Worm (Caenorhabditis elegans) whole organism, young adult: ENCODE measurements around the gene T20D4.3.
A peak's percentile ranks its signal among the peaks of the same experiment; 100 is the strongest.

ENCODE experiments used
- B0019.2 ChIP-seq: fragments of 200-800 bp; sonication (Bioruptor generic); conservative IDR thresholded peaks from 2 replicates; pipeline ENCODE4 v1.3.6; 2022; ENCODE audit warnings: missing genetic modification reagents, missing genetic modification characterization, missing compliant biosample characterization
- B0035.1 ChIP-seq: sonication (generic microtip); optimal IDR thresholded peaks from 2 replicates; lab custom pipeline; 2016; ENCODE audit warnings: missing genetic modification characterization, mild to moderate bottlenecking, missing compliant biosample characterization, missing genotype, missing genetic modification reagents
- B0261.1 ChIP-seq: sonication (generic microtip); optimal IDR thresholded peaks from 2 replicates; lab custom pipeline; 2016; ENCODE audit warnings: mild to moderate bottlenecking, missing genetic modification characterization, moderate library complexity, missing compliant biosample characterization
- D2030.7 ChIP-seq: fragments of 200-800 bp; sonication (Bioruptor generic); IDR thresholded peaks from 2 replicates; pipeline ENCODE4 v1.3.6; 2022; ENCODE audit warnings: missing genetic modification reagents, missing genetic modification characterization, missing compliant biosample characterization
- F23B12.7 ChIP-seq: sonication (generic microtip); optimal IDR thresholded peaks from 2 replicates; lab custom pipeline; 2017; ENCODE audit warnings: missing genetic modification characterization, mild to moderate bottlenecking, missing compliant biosample characterization, antibody characterized with exemption, moderate library complexity; ENCODE audit not compliant: insufficient read depth
- F39B2.1 ChIP-seq: fragments of 200-800 bp; sonication (Bioruptor generic); IDR thresholded peaks from 2 replicates; pipeline ENCODE4 v1.3.6; 2022; ENCODE audit warnings: missing genetic modification reagents, missing genetic modification characterization, missing compliant biosample characterization
- K12H6.12 ChIP-seq: fragments of 200-800 bp; sonication (Bioruptor generic); optimal IDR thresholded peaks from 2 replicates; lab custom pipeline; 2018; ENCODE audit warnings: mild to moderate bottlenecking, missing genetic modification characterization, missing compliant biosample characterization
- ZK185.1 ChIP-seq: sonication (generic microtip); optimal IDR thresholded peaks from 2 replicates; lab custom pipeline; 2016; ENCODE audit warnings: mild to moderate bottlenecking, missing genetic modification characterization, missing compliant biosample characterization; ENCODE audit not compliant: poor library complexity, severe bottlenecking
- akir-1 ChIP-seq: fragments of 200-800 bp; sonication (Bioruptor generic); optimal IDR thresholded peaks from 2 replicates; lab custom pipeline; 2018; ENCODE audit warnings: mild to moderate bottlenecking, missing genetic modification characterization, moderate library complexity, missing compliant biosample characterization
- ama-1 ChIP-seq, 3 experiments: fragments of 150-350 bp in 1 of 3; sonication (generic microtip) in 2 of 3; optimal IDR thresholded peaks; 2 replicates each; lab custom pipeline; 2014 to 2018; ENCODE audit warnings: missing biosample characterization in 2 of 3, missing genetic modification characterization in 2 of 3, missing genetic modification reagents in 2 of 3
- aptf-2 ChIP-seq: fragments of 200-800 bp; sonication (Bioruptor generic); conservative IDR thresholded peaks from 2 replicates; pipeline ENCODE4 v1.3.6; 2022; ENCODE audit warnings: missing genetic modification reagents, missing genetic modification characterization, missing compliant biosample characterization
- attf-3 ChIP-seq: fragments of 200-800 bp; sonication (Bioruptor generic); conservative IDR thresholded peaks from 2 replicates; pipeline ENCODE4 v1.3.6; 2022; ENCODE audit warnings: missing genetic modification reagents, missing genetic modification characterization, missing compliant biosample characterization
- attf-5 ChIP-seq: fragments of 200-800 bp; sonication (Bioruptor generic); optimal IDR thresholded peaks from 2 replicates; lab custom pipeline; 2018; ENCODE audit warnings: mild to moderate bottlenecking, missing genetic modification characterization, missing compliant biosample characterization
- bed-1 ChIP-seq: fragments of 200-800 bp; sonication (Bioruptor generic); IDR thresholded peaks from 2 replicates; pipeline ENCODE4 v1.3.6; 2022; ENCODE audit warnings: missing genetic modification reagents, missing genetic modification characterization, missing compliant biosample characterization
- ceh-40 ChIP-seq: fragments of 200-800 bp; sonication (Bioruptor generic); IDR thresholded peaks from 2 replicates; pipeline ENCODE4 v1.3.6; 2022; ENCODE audit warnings: missing genetic modification characterization, missing compliant biosample characterization
- dox-1 ChIP-seq: fragments of 200-800 bp; sonication (Bioruptor generic); IDR thresholded peaks from 2 replicates; pipeline ENCODE4 v1.3.6; 2022; ENCODE audit warnings: missing genetic modification reagents, missing genetic modification characterization, missing compliant biosample characterization
- dpff-1 ChIP-seq: sonication (generic microtip); optimal IDR thresholded peaks from 2 replicates; lab custom pipeline; 2017; ENCODE audit warnings: mild to moderate bottlenecking, missing genetic modification characterization, missing compliant biosample characterization
- egl-44 ChIP-seq: fragments of 200-800 bp; sonication (Bioruptor generic); IDR thresholded peaks from 2 replicates; pipeline ENCODE4 v1.3.6; 2022; ENCODE audit warnings: missing genetic modification reagents, missing genetic modification characterization, missing compliant biosample characterization
- egrh-3 ChIP-seq: fragments of 200-800 bp; sonication (Bioruptor generic); IDR thresholded peaks from 2 replicates; pipeline ENCODE4 v1.3.6; 2022; ENCODE audit warnings: missing genetic modification reagents, missing genetic modification characterization, missing compliant biosample characterization
- ekl-4 ChIP-seq: fragments of 200-800 bp; sonication (Bioruptor generic); IDR thresholded peaks from 2 replicates; pipeline ENCODE4 v1.3.6; 2022; ENCODE audit warnings: missing genetic modification reagents, missing genetic modification characterization, missing compliant biosample characterization
- gei-17 ChIP-seq: fragments of 200-800 bp; sonication (Bioruptor generic); optimal IDR thresholded peaks from 2 replicates; lab custom pipeline; 2018; ENCODE audit warnings: mild to moderate bottlenecking, missing genetic modification characterization, missing compliant biosample characterization
- him-1 ChIP-seq: sonication (generic microtip); optimal IDR thresholded peaks from 2 replicates; lab custom pipeline; 2016; ENCODE audit warnings: missing genotype, missing genetic modification reagents, missing genetic modification characterization, missing compliant biosample characterization
- hmg-20 ChIP-seq: fragments of 200-800 bp; sonication (Bioruptor generic); IDR thresholded peaks from 2 replicates; pipeline ENCODE4 v1.3.6; 2022; ENCODE audit warnings: missing genetic modification reagents, missing genetic modification characterization, missing compliant biosample characterization
- lag-1 ChIP-seq: fragments of 200-800 bp; sonication (Bioruptor generic); IDR thresholded peaks from 2 replicates; pipeline ENCODE4 v1.3.6; 2022; ENCODE audit warnings: missing genetic modification reagents, missing genetic modification characterization, missing compliant biosample characterization
- lin-26 ChIP-seq: fragments of 200-800 bp; sonication (Bioruptor generic); IDR thresholded peaks from 2 replicates; pipeline ENCODE4 v1.3.6; 2022; ENCODE audit warnings: missing genetic modification reagents, missing genetic modification characterization, missing compliant biosample characterization
- lin-54 ChIP-seq: fragments of 200-800 bp; sonication (Bioruptor generic); optimal IDR thresholded peaks from 2 replicates; lab custom pipeline; 2018; ENCODE audit warnings: mild to moderate bottlenecking, missing genetic modification characterization, missing compliant biosample characterization
- lir-1 ChIP-seq: fragments of 200-800 bp; sonication (Bioruptor generic); conservative IDR thresholded peaks from 2 replicates; pipeline ENCODE4 v1.3.6; 2022; ENCODE audit warnings: missing genetic modification reagents, missing genetic modification characterization, missing compliant biosample characterization
- lsl-1 ChIP-seq: fragments of 200-800 bp; sonication (Bioruptor generic); optimal IDR thresholded peaks from 2 replicates; lab custom pipeline; 2018; ENCODE audit warnings: mild to moderate bottlenecking, missing genetic modification characterization, moderate library complexity, missing compliant biosample characterization
- madf-10 ChIP-seq: sonication (generic microtip); optimal IDR thresholded peaks from 2 replicates; lab custom pipeline; 2016; ENCODE audit warnings: mild to moderate bottlenecking, missing genetic modification characterization, missing compliant biosample characterization
- madf-8 ChIP-seq: fragments of 200-800 bp; sonication (Bioruptor generic); conservative IDR thresholded peaks from 2 replicates; pipeline ENCODE4 v1.3.6; 2022; ENCODE audit warnings: missing genetic modification reagents, missing genetic modification characterization, missing compliant biosample characterization
- mcd-1 ChIP-seq: fragments of 200-800 bp; sonication (Bioruptor generic); IDR thresholded peaks from 2 replicates; pipeline ENCODE4 v1.3.6; 2022; ENCODE audit warnings: missing genetic modification reagents, missing genetic modification characterization, missing compliant biosample characterization
- nhr-120 ChIP-seq: fragments of 200-800 bp; sonication (Bioruptor generic); IDR thresholded peaks from 2 replicates; pipeline ENCODE4 v1.3.6; 2022; ENCODE audit warnings: missing genetic modification characterization, missing compliant biosample characterization
- nhr-179 ChIP-seq: sonication (generic microtip); optimal IDR thresholded peaks from 2 replicates; lab custom pipeline; 2016; ENCODE audit warnings: mild to moderate bottlenecking, missing genetic modification characterization, missing compliant biosample characterization
- nhr-80 ChIP-seq: sonication (generic microtip); optimal IDR thresholded peaks from 2 replicates; lab custom pipeline; 2016; ENCODE audit warnings: missing genetic modification characterization, missing compliant biosample characterization
- pbrm-1 ChIP-seq: fragments of 200-800 bp; sonication (Bioruptor generic); IDR thresholded peaks from 2 replicates; pipeline ENCODE4 v1.3.6; 2022; ENCODE audit warnings: missing genetic modification reagents, missing genetic modification characterization, missing compliant biosample characterization
- rec-8 ChIP-seq, 2 experiments: sonication (generic microtip); optimal IDR thresholded peaks; 2 replicates each; lab custom pipeline; 2016; ENCODE audit warnings: mild to moderate bottlenecking in 2 of 2, missing genetic modification characterization in 2 of 2, missing genetic modification reagents in 2 of 2, missing genotype in 2 of 2, missing biosample characterization in 1 of 2, missing compliant biosample characterization in 1 of 2, moderate library complexity in 1 of 2
- snpc-1.3 ChIP-seq: sonication (generic microtip); optimal IDR thresholded peaks from 2 replicates; lab custom pipeline; 2017; ENCODE audit warnings: missing genetic modification characterization, mild to moderate bottlenecking, missing compliant biosample characterization, antibody characterized with exemption, moderate library complexity, missing genotype, missing genetic modification reagents; ENCODE audit not compliant: insufficient read depth
- tbx-9 ChIP-seq: sonication (generic microtip); optimal IDR thresholded peaks from 2 replicates; lab custom pipeline; 2016; ENCODE audit warnings: borderline replicate concordance, missing genetic modification characterization, inconsistent platforms, missing compliant biosample characterization
- tlf-1 ChIP-seq: fragments of 200-800 bp; sonication (Bioruptor generic); optimal IDR thresholded peaks from 2 replicates; lab custom pipeline; 2018; ENCODE audit warnings: mild to moderate bottlenecking, missing genetic modification characterization, missing compliant biosample characterization
- unc-62 ChIP-seq: fragments of 150-350 bp; optimal IDR thresholded peaks from 2 replicates; lab custom pipeline; 2014; ENCODE audit warnings: missing biosample characterization, missing genetic modification reagents, missing genetic modification characterization
- xnd-1 ChIP-seq: sonication (generic microtip); optimal IDR thresholded peaks from 2 replicates; lab custom pipeline; 2016; ENCODE audit warnings: missing genotype, missing genetic modification reagents, missing genetic modification characterization, missing compliant biosample characterization
- zfh-2 ChIP-seq: fragments of 200-800 bp; sonication (Bioruptor generic); conservative IDR thresholded peaks from 2 replicates; pipeline ENCODE4 v1.3.6; 2022; ENCODE audit warnings: missing genetic modification reagents, missing genetic modification characterization, missing compliant biosample characterization
- zim-3 ChIP-seq: sonication (generic microtip); optimal IDR thresholded peaks from 2 replicates; lab custom pipeline; 2017; ENCODE audit warnings: mild to moderate bottlenecking, missing genetic modification characterization, moderate library complexity, missing compliant biosample characterization
- ztf-28 ChIP-seq: fragments of 200-800 bp; sonication (Bioruptor generic); IDR thresholded peaks from 2 replicates; pipeline ENCODE4 v1.3.6; 2022; ENCODE audit warnings: missing genetic modification reagents, missing genetic modification characterization, missing compliant biosample characterization

Gene T20D4.3

DNA sequence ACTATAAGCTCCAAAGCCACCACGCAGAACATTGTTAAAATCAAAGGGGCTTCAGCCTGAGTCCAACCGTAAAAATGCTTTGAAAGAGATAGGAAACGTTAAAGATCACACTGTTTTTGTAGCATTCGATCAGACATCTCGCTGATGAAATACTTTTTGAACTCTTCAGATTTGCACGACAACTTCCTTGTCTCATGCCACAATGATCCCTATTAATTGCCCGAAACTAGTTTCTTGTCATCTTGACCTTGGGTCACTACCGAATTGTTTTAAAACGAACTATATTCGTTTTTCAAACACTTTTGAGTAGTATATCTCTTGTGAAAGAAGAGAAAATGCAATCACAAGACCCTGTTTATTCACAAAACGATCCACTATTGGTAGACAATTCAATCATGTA is at the start of gene T20D4.3:
T20D4.3 (plus strand) TSS at position 301 of the 400 bp plus-strand sequence.
- TF ChIP-seq D2030.7: no peak
- no peak for TF ChIP-seq dpff-1
- TF ChIP-seq lin-54 (GFP tag; lab: Kevin White, UChicago): no peak
- TF ChIP-seq xnd-1 (tag; lab: Kevin White, UChicago): no peak
- no peak for TF ChIP-seq ZK185.1 (tag; lab: Kevin White, UChicago)
- TF ChIP-seq akir-1 (GFP tag; lab: Kevin White, UChicago): no peak

DNA sequence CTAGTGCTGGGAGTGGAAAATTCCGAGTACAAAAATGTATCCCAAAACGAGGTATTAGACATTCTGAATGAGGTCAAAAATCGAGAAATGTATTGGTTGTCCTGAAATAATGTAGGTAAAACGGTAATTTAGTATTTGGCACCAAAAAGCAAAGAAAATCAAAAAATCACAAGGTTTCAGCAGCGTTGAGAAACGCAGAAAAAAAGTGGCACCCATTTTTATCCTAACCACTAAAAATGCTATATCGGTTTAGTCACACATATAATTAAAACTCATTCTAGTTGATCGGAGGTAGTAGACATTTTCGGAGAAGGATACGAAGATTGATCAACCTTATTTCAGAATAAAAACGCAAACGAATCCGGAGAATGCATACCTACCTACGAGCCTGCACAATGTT is 45.4 kb upstream of the T20D4.3 start, which contains the start of gene srx-121:
srx-121 (minus strand) TSS at position 101 of the 400 bp plus-strand sequence.
- TF ChIP-seq lsl-1 (GFP tag; lab: Kevin White, UChicago) (no peak), attf-3 (no peak), egl-44 (GFP tag; lab: Robert Waterston, UW) (no peak), akir-1 (GFP tag; lab: Kevin White, UChicago) (no peak), ekl-4 (GFP tag; lab: Robert Waterston, UW) (no peak), lin-26 (no peak), ztf-28 (GFP tag; lab: Robert Waterston, UW) (no peak), lir-1 (GFP tag; lab: Robert Waterston, UW) (no peak), B0261.1 (no peak)

DNA sequence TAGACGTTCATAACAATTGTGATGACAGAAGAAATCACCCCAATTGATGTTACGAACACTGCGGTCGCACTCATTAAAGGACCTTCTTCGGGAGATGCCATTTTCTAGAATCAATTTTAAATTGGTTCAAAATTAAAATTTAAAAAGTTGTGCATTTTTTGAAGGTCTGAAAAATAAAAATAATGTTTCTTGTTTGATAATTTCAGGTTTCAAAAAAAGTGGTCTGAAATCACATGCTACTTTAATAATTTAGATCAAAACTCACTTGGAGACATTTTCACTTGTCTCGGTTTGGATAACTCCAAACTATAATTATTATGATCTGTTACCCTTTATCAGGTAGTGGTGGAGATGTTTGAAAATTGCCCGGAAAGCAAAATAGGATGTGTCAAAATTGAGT is 41.1 kb upstream of the T20D4.3 start, which contains the start of gene srbc-2:
srbc-2 (minus strand) TSS at position 101 of the 400 bp plus-strand sequence.
- TF ChIP-seq pbrm-1: no peak
- no peak for TF ChIP-seq aptf-2
- TF ChIP-seq unc-62: no peak
- TF ChIP-seq F23B12.7 (tag; lab: Kevin White, UChicago): no peak
- TF ChIP-seq gei-17 (GFP tag; lab: Kevin White, UChicago): no peak
- TF ChIP-seq lag-1 (GFP tag; lab: Robert Waterston, UW): no peak
- TF ChIP-seq bed-1 (GFP tag; lab: Robert Waterston, UW): no peak
- no peak for TF ChIP-seq ceh-40 (GFP tag; lab: Robert Waterston, UW)
- TF ChIP-seq tlf-1 (GFP tag; lab: Kevin White, UChicago): no peak
- no peak for TF ChIP-seq madf-10 (tag; lab: Kevin White, UChicago)
- TF ChIP-seq rec-8 (tag; optimal IDR thresholded peaks at IDR 0.05; lab: Kevin White, UChicago): no peak
- no peak for TF ChIP-seq him-1 (tag; lab: Kevin White, UChicago)
- TF ChIP-seq nhr-179 (tag; lab: Kevin White, UChicago): no peak
- no peak for TF ChIP-seq hmg-20 (GFP tag; lab: Robert Waterston, UW)
- no peak for TF ChIP-seq K12H6.12 (tag; lab: Kevin White, UChicago)
- TF ChIP-seq B0035.1 (tag; lab: Kevin White, UChicago): no peak
- TF ChIP-seq B0019.2 (GFP tag; lab: Robert Waterston, UW): no peak
- TF ChIP-seq tbx-9 (tag; lab: Kevin White, UChicago): no peak
- no peak for TF ChIP-seq zim-3 (tag; lab: Kevin White, UChicago)

DNA sequence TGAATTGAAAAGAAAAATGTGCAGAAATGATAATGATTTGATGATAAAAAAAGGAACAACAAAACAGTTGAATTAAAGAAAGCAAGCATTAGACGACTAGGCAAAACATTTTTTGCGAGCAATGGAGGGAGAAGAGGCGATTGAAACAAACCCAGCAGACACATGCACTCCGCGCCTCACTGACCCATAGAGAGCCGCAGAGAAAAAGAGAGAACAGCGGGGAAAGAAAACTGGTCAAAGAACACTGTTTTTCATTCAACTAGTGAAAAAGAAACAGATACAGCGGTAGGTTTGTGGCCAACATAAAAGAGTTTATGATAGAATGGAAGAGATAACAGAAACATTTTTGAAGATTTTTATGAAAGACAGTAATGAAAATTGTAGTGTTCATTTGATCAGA is 29.7 kb upstream of the T20D4.3 start:
- TF ChIP-seq egrh-3 (GFP tag; lab: Robert Waterston, UW) (no peak), F39B2.1 (GFP tag; lab: Robert Waterston, UW) (no peak), snpc-1.3 (tag; lab: Kevin White, UChicago) (no peak), xnd-1 (tag; lab: Kevin White, UChicago) (no peak), unc-62 (no peak), madf-8 (GFP tag; lab: Robert Waterston, UW) (no peak), attf-3 (no peak), nhr-120 (GFP tag; lab: Robert Waterston, UW) (no peak), lin-54 (GFP tag; lab: Kevin White, UChicago) (no peak), bed-1 (GFP tag; lab: Robert Waterston, UW) (no peak), dox-1 (peak; percentile 60), ama-1 (optimal IDR thresholded peaks at IDR 0.05; lab: Kevin White, UChicago) (no peak), ama-1 (GFP tag; optimal IDR thresholded peaks at IDR 0.05; lab: Kevin White, UChicago) (no peak), mcd-1 (GFP tag; lab: Robert Waterston, UW) (no peak), nhr-80 (peak; percentile 83), zfh-2 (GFP tag; lab: Robert Waterston, UW) (peak; percentile 42; the same call in 1 of the 2 replicates), attf-5 (GFP tag; lab: Kevin White, UChicago) (peak; percentile 37)
